Fruit fly (Drosophila melanogaster): Measurements from ENCODE around the gene CG12523.
A peak's percentile ranks its signal among the peaks of the same experiment; 100 is the strongest.

Gene CG12523

DNA sequence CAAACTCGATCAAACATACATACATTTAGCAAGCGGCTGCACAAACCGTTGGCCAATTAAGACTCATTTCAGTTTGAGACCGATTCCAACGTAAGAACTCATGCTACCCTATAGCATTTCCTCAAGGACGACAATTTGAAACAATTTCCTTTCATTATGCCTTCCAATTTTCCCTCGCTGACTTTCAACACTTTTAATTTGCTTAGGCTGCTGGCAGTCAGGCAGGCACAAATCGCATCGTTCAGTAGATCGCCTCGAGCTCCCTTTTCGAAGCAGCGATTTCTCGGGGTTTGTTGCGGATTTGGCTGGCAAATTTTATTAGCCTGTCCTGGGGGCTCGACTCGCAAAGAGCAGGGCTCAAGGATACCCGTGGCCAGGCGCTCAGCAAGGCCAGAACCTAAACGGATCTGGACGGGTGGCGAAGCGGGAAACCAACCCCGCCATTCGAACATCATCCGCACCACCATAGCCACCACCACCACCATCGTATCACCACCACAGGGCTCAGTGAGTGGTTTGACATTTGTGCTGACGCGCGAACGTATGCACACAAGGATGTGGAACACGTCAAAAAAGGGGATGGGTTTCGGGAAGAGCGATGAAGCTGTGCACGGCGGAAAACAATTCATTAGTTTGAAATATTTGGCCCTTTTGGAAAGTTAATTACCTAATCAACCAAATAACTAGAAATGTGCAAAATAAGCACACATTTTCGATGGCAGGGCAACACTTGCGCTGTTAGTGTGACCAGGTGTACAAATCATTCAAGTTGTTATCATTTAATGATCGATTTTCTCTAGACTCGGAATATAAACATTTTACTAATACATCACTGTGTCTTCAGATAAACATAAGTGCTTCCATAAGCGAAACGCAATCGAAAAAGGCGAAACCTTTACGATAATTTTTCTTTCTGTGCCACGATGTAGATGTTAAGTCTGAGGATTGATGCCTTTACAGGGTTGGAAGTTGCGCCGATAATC lies 43.8 kb downstream of the CG12523 start (continued):
- no peak for TF ChIP-seq Ravus (GFP tag; IDR thresholded peaks at IDR 0.05)
- TF ChIP-seq grn (GFP tag; optimal IDR thresholded peaks at IDR 0.05): no peak
- TF ChIP-seq CG34376 (GFP tag; optimal IDR thresholded peaks at IDR 0.05): no peak
- TF ChIP-seq Dek (tag; optimal IDR thresholded peaks at IDR 0.05): no peak
- no peak for TF ChIP-seq Doc3 (GFP tag; IDR thresholded peaks at IDR 0.05; ENCODE audit: partially characterized antibody)
- peak in 1 of 2 experiments; percentile 21 for TF ChIP-seq Eip74EF (GFP tag; optimal IDR thresholded peaks at IDR 0.05)
- TF ChIP-seq CG2875 (GFP tag; optimal IDR thresholded peaks at IDR 0.05): peak; percentile 43
- peak; percentile 49; the same call in 1 of the 3 replicates for TF ChIP-seq ci (GFP tag; IDR thresholded peaks at IDR 0.05)
- no peak for TF ChIP-seq Aef1 (GFP tag; IDR thresholded peaks at IDR 0.05)
- peak; percentile 48 for TF ChIP-seq CG15601 (tag; optimal IDR thresholded peaks at IDR 0.05)
- no peak for TF ChIP-seq ttk (GFP tag; IDR thresholded peaks at IDR 0.05)
- TF ChIP-seq CG3847 (GFP tag; IDR thresholded peaks at IDR 0.05): no peak
- peak; percentile 53 for TF ChIP-seq CG12391 (tag; optimal IDR thresholded peaks at IDR 0.05)
- no peak for TF ChIP-seq CG6175 (GFP tag; IDR thresholded peaks at IDR 0.05)
- TF ChIP-seq CG11696 (GFP tag; IDR thresholded peaks at IDR 0.05): no peak
- no peak for TF ChIP-seq bigmax (GFP tag; optimal IDR thresholded peaks at IDR 0.05)
- peak; percentile 80; the same call in 1 of the 3 replicates for TF ChIP-seq CG2199 (GFP tag; IDR thresholded peaks at IDR 0.05)
- 0 out of 3 replicates have a peak, but pooled peaks have one; percentile 24 for TF ChIP-seq dysf (GFP tag; IDR thresholded peaks at IDR 0.05)
- TF ChIP-seq CG42726 (GFP tag; IDR thresholded peaks at IDR 0.05; ENCODE audit: partially characterized antibody): no peak; the same call in 1 of the 2 replicates
- TF ChIP-seq zf30C (GFP tag; optimal IDR thresholded peaks at IDR 0.05): peak; percentile 70
- no peak for TF ChIP-seq HmgZ (tag; optimal IDR thresholded peaks at IDR 0.05)
- TF ChIP-seq stc (GFP tag; IDR thresholded peaks at IDR 0.05): no peak
- TF ChIP-seq Gug (GFP tag; IDR thresholded peaks at IDR 0.05): no peak
- TF ChIP-seq CrebB (tag; optimal IDR thresholded peaks at IDR 0.05): no peak
- peak; percentile 31 for TF ChIP-seq Atf3 (GFP tag; optimal IDR thresholded peaks at IDR 0.05)
- no peak for TF ChIP-seq E2f1 (GFP tag; IDR thresholded peaks at IDR 0.05)
- no peak for TF ChIP-seq ab (GFP tag; optimal IDR thresholded peaks at IDR 0.05)
- no peak for TF ChIP-seq ranshi (GFP tag; IDR thresholded peaks at IDR 0.05)
- TF ChIP-seq fd96Cb (tag; optimal IDR thresholded peaks at IDR 0.05): peak; percentile 51
- TF ChIP-seq CG8765 (GFP tag; IDR thresholded peaks at IDR 0.05): no peak
- TF ChIP-seq CG2120 (GFP tag; optimal IDR thresholded peaks at IDR 0.05): no peak
- TF ChIP-seq CG4820 (GFP tag; optimal IDR thresholded peaks at IDR 0.05): peak; percentile 28
- no peak for TF ChIP-seq CG14014 (GFP tag; IDR thresholded peaks at IDR 0.05)
- no peak for TF ChIP-seq Nf-YC (tag; optimal IDR thresholded peaks at IDR 0.05)
- peak; percentile 38 for TF ChIP-seq CG13775 (GFP tag; optimal IDR thresholded peaks at IDR 0.05)
- TF ChIP-seq Stat92E (GFP tag; optimal IDR thresholded peaks at IDR 0.05): no peak
- no peak for TF ChIP-seq CG4328 (GFP tag; optimal IDR thresholded peaks at IDR 0.05)
- no peak for TF ChIP-seq al (GFP tag; IDR thresholded peaks at IDR 0.05)
- TF ChIP-seq stwl (tag; optimal IDR thresholded peaks at IDR 0.05): peak; percentile 99
- no peak for TF ChIP-seq Mrtf (GFP tag; IDR thresholded peaks at IDR 0.05)
- TF ChIP-seq ken (GFP tag; IDR thresholded peaks at IDR 0.05): peak; percentile 22; the same call in 1 of the 3 replicates
- TF ChIP-seq hth (optimal IDR thresholded peaks at IDR 0.05): no peak
- TF ChIP-seq TFAM (GFP tag; optimal IDR thresholded peaks at IDR 0.05): no peak
- TF ChIP-seq Abd-B (GFP tag; optimal IDR thresholded peaks at IDR 0.05): peak; percentile 36
- TF ChIP-seq Hr3 (GFP tag; optimal IDR thresholded peaks at IDR 0.05): peak; percentile 37
- TF ChIP-seq Sry-δ (GFP tag; optimal IDR thresholded peaks at IDR 0.05): peak; percentile 4
- no peak for TF ChIP-seq CG9215 (GFP tag; IDR thresholded peaks at IDR 0.05)
- no peak for TF ChIP-seq lab (GFP tag; optimal IDR thresholded peaks at IDR 0.05)
- peak; percentile 32; the same call in 1 of the 3 replicates for TF ChIP-seq croc (GFP tag; conservative IDR thresholded peaks at IDR 0.05)
